Worm (Caenorhabditis elegans) whole organism, L1 larva: ENCODE results near the gene abi-1.

ENCODE experiments used
- aha-1 ChIP-seq: fragments of 150-350 bp; optimal IDR thresholded peaks from 2 replicates; lab custom pipeline; 2014; ENCODE audit warnings: missing biosample characterization, missing genetic modification characterization
- nhr-71 ChIP-seq: sonication (generic microtip); optimal IDR thresholded peaks from 2 replicates; lab custom pipeline; 2016; ENCODE audit warnings: mild to moderate bottlenecking, missing genetic modification characterization, moderate library complexity, missing compliant biosample characterization
- tbx-2 ChIP-seq: sonication (generic microtip); optimal IDR thresholded peaks from 2 replicates; lab custom pipeline; 2016; ENCODE audit warnings: missing genetic modification characterization, missing compliant biosample characterization

- TF ChIP-seq tbx-2 (tag; lab: Kevin White, UChicago) (no peak), aha-1 (tag; lab: Kevin White, UChicago) (no peak), nhr-71 (tag; lab: Kevin White, UChicago) (no peak)
These were observed 28.9 kb upstream of the abi-1 start for ce11 chrIII:5721488-5721887.
